Fruit fly (Drosophila melanogaster) whole organism, embryonic: ENCODE results near the gene Nin.
A peak's percentile ranks its signal among the peaks of the same experiment; 100 is the strongest.

Experiments used
- Aef1 ChIP-seq: fragments of 200-800 bp; sonication (Bioruptor generic); IDR thresholded peaks from 3 replicates; pipeline ENCODE4 v1.3.6; 2022; ENCODE audit warnings: missing biosample characterization, missing genetic modification characterization
- Asciz ChIP-seq: fragments of 200-800 bp; sonication (Bioruptor generic); optimal IDR thresholded peaks from 2 replicates; lab custom pipeline; 2017; ENCODE audit warnings: missing biosample characterization, mild to moderate bottlenecking, missing genetic modification characterization, missing genetic modification reagents
- CG10543 ChIP-seq: fragments of 200-800 bp; sonication (Bioruptor generic); optimal IDR thresholded peaks from 3 replicates; lab custom pipeline; 2017; ENCODE audit warnings: missing biosample characterization, mild to moderate bottlenecking, missing genetic modification characterization, moderate library complexity
- CG11085 ChIP-seq: fragments of 200-800 bp; sonication (Bioruptor generic); IDR thresholded peaks from 2 replicates; pipeline ENCODE4 v1.3.6; 2022; ENCODE audit warnings: missing biosample characterization, missing genetic modification characterization
- CG11723 ChIP-seq: fragments of 200-800 bp; sonication (Bioruptor generic); optimal IDR thresholded peaks from 2 replicates; lab custom pipeline; 2017; ENCODE audit warnings: missing biosample characterization, mild to moderate bottlenecking, missing genetic modification characterization
- CG13123 ChIP-seq: fragments of 200-800 bp; sonication (Bioruptor generic); optimal IDR thresholded peaks from 2 replicates; lab custom pipeline; 2016; ENCODE audit warnings: missing biosample characterization, missing genetic modification characterization
- CG14441 ChIP-seq: fragments of 200-800 bp; sonication (Bioruptor generic); IDR thresholded peaks from 2 replicates; pipeline ENCODE4 v1.3.6; 2022; ENCODE audit warnings: missing biosample characterization, missing genetic modification characterization
- CG14667 ChIP-seq: fragments of 200-800 bp; sonication (Bioruptor generic); IDR thresholded peaks from 2 replicates; pipeline ENCODE4 v1.3.6; 2022; ENCODE audit warnings: missing biosample characterization, missing genetic modification characterization
- CG16863 ChIP-seq: fragments of 200-800 bp; sonication (Bioruptor generic); optimal IDR thresholded peaks from 3 replicates; lab custom pipeline; 2016; ENCODE audit warnings: missing biosample characterization, missing genetic modification characterization
- CG17186 ChIP-seq: fragments of 200-800 bp; sonication (Bioruptor generic); optimal IDR thresholded peaks from 3 replicates; lab custom pipeline; 2017; ENCODE audit warnings: missing biosample characterization, missing genetic modification reagents, missing genetic modification characterization
- CG17359 ChIP-seq: fragments of 200-800 bp; sonication (Bioruptor generic); optimal IDR thresholded peaks from 3 replicates; lab custom pipeline; 2018; ENCODE audit warnings: missing biosample characterization, mild to moderate bottlenecking, missing genetic modification characterization, moderate library complexity
- CG17612 ChIP-seq: fragments of 200-800 bp; sonication (Bioruptor generic); IDR thresholded peaks from 2 replicates; pipeline ENCODE4 v1.3.6; 2022; ENCODE audit warnings: missing biosample characterization, missing genetic modification characterization
- CG18011 ChIP-seq: fragments of 200-800 bp; sonication (Bioruptor generic); optimal IDR thresholded peaks from 2 replicates; lab custom pipeline; 2017; ENCODE audit warnings: missing biosample characterization, missing genetic modification characterization, mild to moderate bottlenecking, moderate library complexity, missing genotype
- CG18764 ChIP-seq: fragments of 200-800 bp; sonication (Bioruptor generic); optimal IDR thresholded peaks from 3 replicates; lab custom pipeline; 2016; ENCODE audit warnings: missing biosample characterization, missing genetic modification characterization
- CG2199 ChIP-seq: fragments of 200-800 bp; sonication (Bioruptor generic); IDR thresholded peaks from 3 replicates; pipeline ENCODE4 v1.3.6; 2022; ENCODE audit warnings: missing biosample characterization, missing genetic modification characterization
- CG31224 ChIP-seq: fragments of 200-800 bp; sonication (Bioruptor generic); IDR thresholded peaks from 2 replicates; pipeline ENCODE4 v1.3.6; 2022; ENCODE audit warnings: missing biosample characterization, missing genetic modification characterization
- CG32532 ChIP-seq: fragments of 200-800 bp; sonication (Bioruptor generic); IDR thresholded peaks from 2 replicates; pipeline ENCODE4 v1.3.6; 2022; ENCODE audit warnings: missing biosample characterization, missing genetic modification characterization
- CG32772 ChIP-seq: fragments of 200-800 bp; sonication (Bioruptor generic); IDR thresholded peaks from 2 replicates; pipeline ENCODE4 v1.3.6; 2022; ENCODE audit warnings: missing biosample characterization, missing genetic modification characterization
- CG5245 ChIP-seq: fragments of 200-800 bp; sonication (Bioruptor generic); optimal IDR thresholded peaks from 3 replicates; lab custom pipeline; 2016; ENCODE audit warnings: missing biosample characterization, missing genetic modification characterization
- CG6254 ChIP-seq: fragments of 200-800 bp; sonication (Bioruptor generic); optimal IDR thresholded peaks from 3 replicates; lab custom pipeline; 2017; ENCODE audit warnings: mild to moderate bottlenecking, missing biosample characterization, missing genetic modification reagents, missing genetic modification characterization
- Chrac-16 ChIP-seq: fragments of 200-800 bp; sonication (Bioruptor generic); optimal IDR thresholded peaks from 3 replicates; lab custom pipeline; 2016; ENCODE audit warnings: missing biosample characterization, missing genetic modification characterization
- Dek ChIP-seq: fragments of 200-800 bp; sonication (Bioruptor generic); optimal IDR thresholded peaks from 3 replicates; lab custom pipeline; 2019; ENCODE audit warnings: missing biosample characterization, mild to moderate bottlenecking, missing genetic modification characterization, moderate library complexity
- Dip2 ChIP-seq: fragments of 200-800 bp; sonication (Bioruptor generic); IDR thresholded peaks from 2 replicates; pipeline ENCODE4 v1.3.6; 2022; ENCODE audit warnings: missing biosample characterization, missing genetic modification characterization
- Elba2 ChIP-seq: fragments of 200-800 bp; sonication (Bioruptor generic); optimal IDR thresholded peaks from 3 replicates; lab custom pipeline; 2016; ENCODE audit warnings: missing biosample characterization, missing genetic modification characterization
- Fer2 ChIP-seq: fragments of 200-800 bp; sonication (Bioruptor generic); optimal IDR thresholded peaks from 2 replicates; lab custom pipeline; 2018; ENCODE audit warnings: missing biosample characterization, mild to moderate bottlenecking, missing genetic modification characterization, moderate library complexity
- HmgD ChIP-seq: fragments of 200-800 bp; sonication (Bioruptor generic); optimal IDR thresholded peaks from 3 replicates; lab custom pipeline; 2016; ENCODE audit warnings: missing biosample characterization, missing genetic modification characterization
- Hr3 ChIP-seq: fragments of 200-800 bp; sonication (Bioruptor generic); optimal IDR thresholded peaks from 3 replicates; lab custom pipeline; 2016; ENCODE audit warnings: missing biosample characterization, missing genetic modification characterization
- Hr78 ChIP-seq, 2 experiments: fragments of 200-800 bp in 1 of 2; fragments of >200 bp in 1 of 2; sonication (Bioruptor generic) in 1 of 2; optimal IDR thresholded peaks; 2 replicates each; lab custom pipeline; 2017 to 2019; ENCODE audit warnings: missing biosample characterization in 2 of 2, missing genetic modification characterization in 2 of 2, mild to moderate bottlenecking in 1 of 2, moderate library complexity in 1 of 2
- MTF-1 ChIP-seq: fragments of 200-800 bp; sonication (Bioruptor generic); optimal IDR thresholded peaks from 2 replicates; lab custom pipeline; 2018; ENCODE audit warnings: missing biosample characterization, mild to moderate bottlenecking, missing genetic modification characterization, borderline replicate concordance
- Oaz ChIP-seq: fragments of 200-800 bp; sonication (Bioruptor generic); IDR thresholded peaks from 2 replicates; pipeline ENCODE4 v1.3.6; 2022; ENCODE audit warnings: missing biosample characterization, missing genetic modification characterization
- Stat92E ChIP-seq, 3 experiments: fragments of >200 bp in 2 of 3; fragments of 200-800 bp in 1 of 3; sonication (Bioruptor generic) in 1 of 3; optimal IDR thresholded peaks; 2 replicates each; lab custom pipeline; 2017 to 2019; ENCODE audit warnings: missing biosample characterization in 3 of 3, missing genetic modification characterization in 3 of 3, mild to moderate bottlenecking in 1 of 3, moderate library complexity in 1 of 3
- Usf ChIP-seq: fragments of 200-800 bp; sonication (Bioruptor generic); optimal IDR thresholded peaks from 2 replicates; lab custom pipeline; 2017; ENCODE audit warnings: missing genotype, missing biosample characterization, missing genetic modification characterization
- ac ChIP-seq: fragments of 200-800 bp; sonication (Bioruptor generic); optimal IDR thresholded peaks from 3 replicates; lab custom pipeline; 2017; ENCODE audit warnings: missing biosample characterization, mild to moderate bottlenecking, missing genetic modification characterization
- bbx ChIP-seq: fragments of 200-800 bp; sonication (Bioruptor generic); IDR thresholded peaks from 2 replicates; pipeline ENCODE4 v1.3.6; 2022; ENCODE audit warnings: missing biosample characterization, missing genetic modification characterization; ENCODE audit not compliant: partially characterized antibody
- bigmax ChIP-seq: fragments of 200-800 bp; sonication (Bioruptor generic); optimal IDR thresholded peaks from 2 replicates; lab custom pipeline; 2018; ENCODE audit warnings: missing biosample characterization, mild to moderate bottlenecking, missing genetic modification characterization
- br ChIP-seq: fragments of >200 bp; optimal IDR thresholded peaks from 2 replicates; lab custom pipeline; 2017
- ci ChIP-seq: fragments of 200-800 bp; sonication (Bioruptor generic); IDR thresholded peaks from 3 replicates; pipeline ENCODE4 v1.3.6; 2022; ENCODE audit warnings: missing biosample characterization, missing genetic modification characterization
- danr ChIP-seq: fragments of 200-800 bp; sonication (Bioruptor generic); IDR thresholded peaks from 2 replicates; pipeline ENCODE4 v1.3.6; 2022; ENCODE audit warnings: missing biosample characterization, missing genetic modification characterization
- dimm ChIP-seq: fragments of 200-800 bp; sonication (Bioruptor generic); IDR thresholded peaks from 2 replicates; pipeline ENCODE4 v1.3.6; 2022; ENCODE audit warnings: missing biosample characterization, missing genetic modification characterization
- dpn ChIP-seq, 2 experiments: fragments of 200-800 bp; sonication (Bioruptor generic); optimal IDR thresholded peaks; 3 replicates each; lab custom pipeline; 2016; ENCODE audit warnings: missing biosample characterization in 2 of 2, missing genetic modification characterization in 2 of 2
- ewg ChIP-seq: fragments of 200-800 bp; sonication (Bioruptor generic); optimal IDR thresholded peaks from 3 replicates; lab custom pipeline; 2017; ENCODE audit warnings: mild to moderate bottlenecking, missing biosample characterization, missing genetic modification reagents, missing genetic modification characterization
- fu2 ChIP-seq: fragments of 200-800 bp; sonication (Bioruptor generic); optimal IDR thresholded peaks from 2 replicates; lab custom pipeline; 2016; ENCODE audit warnings: missing biosample characterization, missing genetic modification characterization
- gro ChIP-seq: fragments of 200-800 bp; sonication (Bioruptor generic); optimal IDR thresholded peaks from 2 replicates; lab custom pipeline; 2016; ENCODE audit warnings: missing biosample characterization, missing genetic modification characterization
- hth ChIP-seq: fragments of >200 bp; optimal IDR thresholded peaks from 2 replicates; lab custom pipeline; 2017; ENCODE audit warnings: inconsistent platforms
- klu ChIP-seq: fragments of 200-800 bp; sonication (Bioruptor generic); IDR thresholded peaks from 2 replicates; pipeline ENCODE4 v1.3.6; 2022; ENCODE audit warnings: missing biosample characterization, missing genetic modification characterization
- knrl ChIP-seq: fragments of 200-800 bp; sonication (Bioruptor generic); IDR thresholded peaks from 3 replicates; pipeline ENCODE4 v1.3.6; 2022; ENCODE audit warnings: missing biosample characterization, missing genetic modification characterization; ENCODE audit not compliant: partially characterized antibody
- org-1 ChIP-seq: fragments of 200-800 bp; sonication (Bioruptor generic); optimal IDR thresholded peaks from 2 replicates; lab custom pipeline; 2017; ENCODE audit warnings: missing biosample characterization, missing genetic modification characterization
- pb ChIP-seq: fragments of 200-800 bp; sonication (Bioruptor generic); optimal IDR thresholded peaks from 3 replicates; lab custom pipeline; 2016; ENCODE audit warnings: missing biosample characterization, missing genetic modification characterization
- zen2 ChIP-seq: fragments of 200-800 bp; sonication (Bioruptor generic); IDR thresholded peaks from 3 replicates; pipeline ENCODE4 v1.3.6; 2022; ENCODE audit warnings: missing biosample characterization, missing genetic modification characterization; ENCODE audit not compliant: partially characterized antibody

Nin gene

DNA sequence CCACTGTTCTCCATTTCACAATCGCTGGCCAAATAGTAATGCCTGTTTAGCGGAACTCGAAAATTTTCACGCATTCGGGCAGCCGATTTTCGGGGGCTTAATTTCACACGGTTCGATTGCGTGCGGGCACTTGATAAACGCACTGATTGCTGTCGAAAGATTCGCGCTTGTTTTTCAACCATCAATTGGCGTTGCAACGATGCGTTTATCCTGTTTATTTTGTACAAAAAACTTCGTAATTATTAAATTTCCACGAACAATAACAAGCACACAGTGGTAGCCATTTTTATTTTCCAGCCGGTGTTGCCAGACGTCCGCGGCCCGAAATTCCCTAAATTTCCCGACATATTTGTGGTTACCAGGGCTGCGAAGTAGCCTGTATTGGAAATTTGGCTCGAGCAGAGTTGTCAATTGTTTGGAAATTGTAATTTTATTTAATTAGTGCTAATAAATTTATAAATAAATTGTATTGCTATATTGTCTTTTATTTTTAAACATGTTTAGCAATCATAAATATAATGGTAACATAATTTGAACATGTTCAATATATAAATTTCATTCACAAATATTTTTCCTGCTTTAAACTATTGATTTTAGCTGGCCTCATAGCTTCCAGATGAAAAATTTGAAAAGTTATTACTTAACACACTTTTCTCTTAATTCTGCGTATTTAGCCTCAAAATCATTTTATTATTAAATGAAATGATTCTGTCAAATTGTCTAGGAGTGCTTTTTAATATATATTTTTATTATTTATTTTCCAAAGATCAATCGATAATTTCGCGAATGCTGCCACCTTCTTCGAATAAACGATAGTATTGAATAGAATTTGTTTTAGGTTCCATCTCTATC is 48.3 kb upstream of the Nin start, which contains the start of the genes Ncoa6 and cype (continued):
- TF ChIP-seq CG17612 (GFP tag; lab: Robert Waterston, UW) (no peak), CG10543 (GFP tag; lab: Kevin White, UChicago) (peak; percentile 68), CG18011 (GFP tag; lab: Kevin White, UChicago) (no peak), klu (GFP tag; lab: Robert Waterston, UW) (0 out of 2 replicates have a peak, but pooled peaks have one; percentile 27), Oaz (no peak), CG14667 (GFP tag; lab: Robert Waterston, UW) (no peak), Usf (GFP tag; lab: Kevin White, UChicago) (no peak), Stat92E (GFP tag; optimal IDR thresholded peaks at IDR 0.05; lab: Kevin White, UChicago) (no peak), gro (GFP tag; lab: Kevin White, UChicago) (no peak), CG5245 (GFP tag; lab: Kevin White, UChicago) (no peak), danr (GFP tag; lab: Robert Waterston, UW) (no peak), CG11085 (GFP tag; lab: Robert Waterston, UW) (peak; percentile 40; the same call in 1 of the 2 replicates), Hr3 (GFP tag; lab: Kevin White, UChicago) (peak; percentile 62), dpn (GFP tag; optimal IDR thresholded peaks at IDR 0.05; lab: Kevin White, UChicago) (peak in 1 of 2 experiments; percentile 51), Chrac-16 (GFP tag; lab: Kevin White, UChicago) (peak; percentile 21), bbx (GFP tag; lab: Robert Waterston, UW) (peak; percentile 84), MTF-1 (GFP tag; lab: Kevin White, UChicago) (peak; percentile 4), org-1 (GFP tag; lab: Kevin White, UChicago) (no peak), CG31224 (no peak), br (lab: Kevin White, UChicago) (no peak), Asciz (GFP tag; lab: Kevin White, UChicago) (no peak), CG17186 (GFP tag; lab: Kevin White, UChicago) (no peak), Fer2 (tag; lab: Kevin White, UChicago) (peak; percentile 48), CG32772 (GFP tag; lab: Robert Waterston, UW) (peak; percentile 38; the same call in 1 of the 2 replicates), Aef1 (GFP tag; lab: Robert Waterston, UW) (peak; percentile 40; the same call in 2 of the 3 replicates), CG16863 (GFP tag; lab: Kevin White, UChicago) (no peak), CG11723 (GFP tag; lab: Kevin White, UChicago) (no peak), Dek (tag; lab: Kevin White, UChicago) (peak; percentile 29), ci (GFP tag; lab: Robert Waterston, UW) (0 out of 3 replicates have a peak, but pooled peaks have one; percentile 46), zen2 (GFP tag; lab: Robert Waterston, UW) (peak; percentile 86), CG6254 (GFP tag; lab: Kevin White, UChicago) (no peak), Dip2 (no peak), Elba2 (GFP tag; lab: Kevin White, UChicago) (no peak), ewg (peak; percentile 8), fu2 (GFP tag; lab: Kevin White, UChicago) (no peak), CG13123 (GFP tag; lab: Kevin White, UChicago) (no peak), knrl (peak; percentile 78; the same call in 2 of the 3 replicates), CG18764 (GFP tag; lab: Kevin White, UChicago) (peak; percentile 28), Hr78 (GFP tag; optimal IDR thresholded peaks at IDR 0.05; lab: Kevin White, UChicago) (no peak), CG17359 (tag; lab: Kevin White, UChicago) (peak; percentile 45), HmgD (GFP tag; lab: Kevin White, UChicago) (no peak), dimm (GFP tag; lab: Robert Waterston, UW) (no peak), bigmax (GFP tag; lab: Kevin White, UChicago) (no peak), CG32532 (GFP tag; lab: Robert Waterston, UW) (peak; percentile 69), CG2199 (no peak), pb (no peak), CG14441 (no peak), ac (GFP tag; lab: Kevin White, UChicago) (no peak), hth (lab: Kevin White, UChicago) (no peak)
